Worm (Caenorhabditis elegans) whole organism, young adult: ENCODE results near the gene Y4C6B.4.

Experiments
- ama-1 ChIP-seq, 3 experiments: fragments of 150-350 bp in 1 of 3; sonication (generic microtip) in 2 of 3; optimal IDR thresholded peaks; 2 replicates each; lab custom pipeline; 2014 to 2018; ENCODE audit warnings: missing biosample characterization in 2 of 3, missing genetic modification characterization in 2 of 3, missing genetic modification reagents in 2 of 3
- attf-3 ChIP-seq: fragments of 200-800 bp; sonication (Bioruptor generic); conservative IDR thresholded peaks from 2 replicates; pipeline ENCODE4 v1.3.6; 2022; ENCODE audit warnings: missing genetic modification reagents, missing genetic modification characterization, missing compliant biosample characterization
- ceh-79 ChIP-seq: sonication (generic microtip); optimal IDR thresholded peaks from 2 replicates; lab custom pipeline; 2017; ENCODE audit warnings: mild to moderate bottlenecking, missing genetic modification characterization, missing compliant biosample characterization
- egl-44 ChIP-seq: fragments of 200-800 bp; sonication (Bioruptor generic); IDR thresholded peaks from 2 replicates; pipeline ENCODE4 v1.3.6; 2022; ENCODE audit warnings: missing genetic modification reagents, missing genetic modification characterization, missing compliant biosample characterization
- hsf-1 ChIP-seq: fragments of 200-800 bp; sonication (Bioruptor generic); IDR thresholded peaks from 2 replicates; pipeline ENCODE4 v1.3.6; 2022; ENCODE audit warnings: missing genetic modification reagents, missing genetic modification characterization, missing compliant biosample characterization
- nhr-179 ChIP-seq: sonication (generic microtip); optimal IDR thresholded peaks from 2 replicates; lab custom pipeline; 2016; ENCODE audit warnings: mild to moderate bottlenecking, missing genetic modification characterization, missing compliant biosample characterization
- ztf-6 ChIP-seq: fragments of 200-800 bp; sonication (Bioruptor generic); IDR thresholded peaks from 2 replicates; pipeline ENCODE4 v1.3.6; 2022; ENCODE audit warnings: missing genetic modification reagents, missing genetic modification characterization, missing compliant biosample characterization

ce11 chrIV:5364135-5364609 is 37.9 kb downstream of the Y4C6B.4 start, which contains the start of the genes hda-6 and F41H10.4:
- no peak for TF ChIP-seq hsf-1
- no peak for TF ChIP-seq ama-1 (optimal IDR thresholded peaks at IDR 0.05; lab: Kevin White, UChicago)
- no peak for TF ChIP-seq ama-1 (GFP tag; optimal IDR thresholded peaks at IDR 0.05; lab: Kevin White, UChicago)
- no peak for TF ChIP-seq attf-3 (GFP tag; lab: Robert Waterston, UW)
- no peak for TF ChIP-seq ztf-6 (GFP tag; lab: Robert Waterston, UW)
- TF ChIP-seq ceh-79 (tag; lab: Kevin White, UChicago), result no peak
- TF ChIP-seq egl-44 (GFP tag; lab: Robert Waterston, UW), result no peak
- no peak for TF ChIP-seq nhr-179 (tag; lab: Kevin White, UChicago)
